Worm (Caenorhabditis elegans) whole organism, L1 larva: ENCODE results near the gene str-238.

Experiments used
- elt-3 ChIP-seq, 6 experiments: fragments of 150-350 bp in 1 of 6; sonication (generic microtip); optimal IDR thresholded peaks; 2 replicates each; lab custom pipeline; 2017 to 2018; ENCODE audit warnings: missing biosample characterization in 6 of 6, missing genetic modification characterization in 6 of 6, inconsistent platforms in 1 of 6
- lin-35 ChIP-seq, 2 experiments: fragments of 150-350 bp; optimal IDR thresholded peaks; 2 replicates each; lab custom pipeline; 2014; ENCODE audit warnings: missing biosample characterization in 2 of 2, missing genetic modification characterization in 2 of 2, missing genetic modification reagents in 2 of 2
- lin-39 ChIP-seq: fragments of 150-350 bp; optimal IDR thresholded peaks from 2 replicates; lab custom pipeline; 2014; ENCODE audit warnings: missing biosample characterization, missing genetic modification reagents, missing genetic modification characterization
- mdl-1 ChIP-seq, 2 experiments: fragments of 150-350 bp; optimal IDR thresholded peaks; 2 replicates each; lab custom pipeline; 2014 to 2017; ENCODE audit warnings: missing biosample characterization in 2 of 2, missing genetic modification characterization in 2 of 2, inconsistent platforms in 1 of 2
- nhr-47 ChIP-seq: sonication (generic microtip); optimal IDR thresholded peaks from 2 replicates; lab custom pipeline; 2016; ENCODE audit warnings: mild to moderate bottlenecking, missing genetic modification characterization, moderate library complexity, missing compliant biosample characterization
- skn-1 ChIP-seq: fragments of 150-350 bp; optimal IDR thresholded peaks from 2 replicates; lab custom pipeline; 2014; ENCODE audit warnings: missing biosample characterization, missing genetic modification characterization
- sox-4 ChIP-seq: sonication (generic microtip); optimal IDR thresholded peaks from 2 replicates; lab custom pipeline; 2016; ENCODE audit warnings: missing genetic modification characterization, missing compliant biosample characterization

ce11 chrV:730216-730615, 34.6 kb upstream of the str-238 start:
- TF ChIP-seq lin-35 (GFP tag; optimal IDR thresholded peaks at IDR 0.05; lab: Kevin White, UChicago) (peak in 1 of 2 experiments; percentile 77), lin-39 (no peak), skn-1 (no peak), elt-3 (tag; optimal IDR thresholded peaks at IDR 0.05; lab: Kevin White, UChicago) (peak in 2 of 6 experiments; percentile 45 to 48), nhr-47 (tag; lab: Kevin White, UChicago) (peak; percentile 49), mdl-1 (tag; optimal IDR thresholded peaks at IDR 0.05; lab: Kevin White, UChicago) (peak in 1 of 2 experiments; percentile 73), sox-4 (tag; lab: Kevin White, UChicago) (no peak)
